Worm (Caenorhabditis elegans) whole organism, L1 larva: ENCODE data around the gene K10C2.2.

Source experiments
- C16A3.4 ChIP-seq: fragments of 150-350 bp; optimal IDR thresholded peaks from 2 replicates; lab custom pipeline; 2014; ENCODE audit warnings: missing biosample characterization, missing genetic modification characterization
- Y116A8C.19 ChIP-seq: sonication (generic microtip); optimal IDR thresholded peaks from 2 replicates; lab custom pipeline; 2016; ENCODE audit warnings: missing compliant biosample characterization, missing genetic modification characterization, borderline replicate concordance
- alr-1 ChIP-seq: fragments of 200-800 bp; sonication (Bioruptor generic); optimal IDR thresholded peaks from 2 replicates; lab custom pipeline; 2018; ENCODE audit warnings: borderline replicate concordance, mild to moderate bottlenecking, missing genetic modification characterization, missing compliant biosample characterization
- ceh-63 ChIP-seq: fragments of 200-800 bp; sonication (Bioruptor generic); optimal IDR thresholded peaks from 2 replicates; lab custom pipeline; 2018; ENCODE audit warnings: mild to moderate bottlenecking, missing genetic modification characterization, missing compliant biosample characterization
- ceh-88 ChIP-seq: fragments of 200-800 bp; sonication (Bioruptor generic); IDR thresholded peaks from 2 replicates; pipeline ENCODE4 v1.3.6; 2022; ENCODE audit warnings: missing genetic modification characterization, missing compliant biosample characterization
- dsc-1 ChIP-seq: sonication (generic microtip); optimal IDR thresholded peaks from 2 replicates; lab custom pipeline; 2016; ENCODE audit warnings: mild to moderate bottlenecking, missing genetic modification characterization, missing compliant biosample characterization
- efl-1 ChIP-seq, 4 experiments: fragments of 150-350 bp; optimal IDR thresholded peaks in 3 of 4; peaks in 1 of 4; 1 replicate in 1 of 4; 2 replicates in 3 of 4; lab custom pipeline; 2014; ENCODE audit warnings: missing biosample characterization in 2 of 4, missing genetic modification characterization in 2 of 4, missing genetic modification reagents in 2 of 4
- egl-13 ChIP-seq: sonication (generic microtip); optimal IDR thresholded peaks from 2 replicates; lab custom pipeline; 2016; ENCODE audit warnings: missing genotype, missing genetic modification reagents, missing genetic modification characterization, missing compliant biosample characterization
- egl-27 ChIP-seq, 2 experiments: fragments of 150-350 bp in 1 of 2; sonication (generic microtip); optimal IDR thresholded peaks; 3 replicates each; lab custom pipeline; 2017 to 2018; ENCODE audit warnings: missing biosample characterization in 2 of 2, missing genetic modification characterization in 2 of 2, missing genetic modification reagents in 2 of 2
- elt-2 ChIP-seq: sonication (generic microtip); optimal IDR thresholded peaks from 2 replicates; lab custom pipeline; 2016; ENCODE audit warnings: missing genetic modification characterization, mild to moderate bottlenecking, inconsistent platforms, missing compliant biosample characterization, missing genetic modification reagents
- ets-5 ChIP-seq: fragments of 200-800 bp; sonication (Bioruptor generic); IDR thresholded peaks from 2 replicates; pipeline ENCODE4 v1.3.6; 2022; ENCODE audit warnings: missing genetic modification characterization, missing compliant biosample characterization
- fkh-10 ChIP-seq: sonication (generic microtip); optimal IDR thresholded peaks from 2 replicates; lab custom pipeline; 2017; ENCODE audit warnings: missing biosample characterization, missing genetic modification reagents, missing genetic modification characterization
- fkh-8 ChIP-seq: sonication (generic microtip); optimal IDR thresholded peaks from 2 replicates; lab custom pipeline; 2016; ENCODE audit warnings: mild to moderate bottlenecking, missing genetic modification characterization, missing compliant biosample characterization
- lin-14 ChIP-seq: fragments of 200-800 bp; sonication (Bioruptor generic); optimal IDR thresholded peaks from 2 replicates; lab custom pipeline; 2018; ENCODE audit warnings: mild to moderate bottlenecking, missing genetic modification characterization, moderate library complexity, missing compliant biosample characterization
- lin-15B ChIP-seq: fragments of 150-350 bp; sonication (generic microtip); optimal IDR thresholded peaks from 3 replicates; lab custom pipeline; 2014; ENCODE audit warnings: missing biosample characterization, missing genetic modification characterization
- lsy-2 ChIP-seq, 2 experiments: fragments of 150-350 bp; optimal IDR thresholded peaks; 2 replicates each; lab custom pipeline; 2014; ENCODE audit warnings: missing biosample characterization in 2 of 2, missing genetic modification characterization in 2 of 2
- mab-9 ChIP-seq: fragments of 200-800 bp; sonication (Bioruptor generic); IDR thresholded peaks from 2 replicates; pipeline ENCODE4 v1.3.6; 2022; ENCODE audit warnings: missing genetic modification reagents, missing genetic modification characterization, missing compliant biosample characterization
- nhr-19 ChIP-seq: fragments of 200-800 bp; sonication (Bioruptor generic); conservative IDR thresholded peaks from 2 replicates; pipeline ENCODE4 v1.3.6; 2022; ENCODE audit warnings: missing genetic modification characterization, missing compliant biosample characterization
- nhr-71 ChIP-seq: sonication (generic microtip); optimal IDR thresholded peaks from 2 replicates; lab custom pipeline; 2016; ENCODE audit warnings: mild to moderate bottlenecking, missing genetic modification characterization, moderate library complexity, missing compliant biosample characterization
- nhr-85 ChIP-seq: sonication (generic microtip); peaks from one replicate; lab custom pipeline; 2016; ENCODE audit warnings: missing genetic modification characterization, inconsistent platforms, missing compliant biosample characterization
- nhr-90 ChIP-seq: sonication (generic microtip); optimal IDR thresholded peaks from 2 replicates; lab custom pipeline; 2016; ENCODE audit warnings: mild to moderate bottlenecking, missing genetic modification characterization, missing compliant biosample characterization; ENCODE audit not compliant: poor library complexity
- pax-3 ChIP-seq: fragments of 200-800 bp; sonication (Bioruptor generic); optimal IDR thresholded peaks from 2 replicates; lab custom pipeline; 2018; ENCODE audit warnings: mild to moderate bottlenecking, missing genetic modification characterization, moderate library complexity, missing compliant biosample characterization
- pqm-1 ChIP-seq: sonication (generic microtip); optimal IDR thresholded peaks from 3 replicates; lab custom pipeline; 2017; ENCODE audit warnings: missing biosample characterization, missing genetic modification characterization
- skn-1 ChIP-seq: fragments of 150-350 bp; optimal IDR thresholded peaks from 2 replicates; lab custom pipeline; 2014; ENCODE audit warnings: missing biosample characterization, missing genetic modification characterization
- snu-23 ChIP-seq: sonication (generic microtip); optimal IDR thresholded peaks from 2 replicates; lab custom pipeline; 2016; ENCODE audit warnings: missing genetic modification characterization, missing compliant biosample characterization
- sptf-1 ChIP-seq: fragments of 150-350 bp; optimal IDR thresholded peaks from 2 replicates; lab custom pipeline; 2014; ENCODE audit warnings: missing biosample characterization, missing genetic modification characterization
- tlp-1 ChIP-seq: fragments of 150-350 bp; optimal IDR thresholded peaks from 2 replicates; lab custom pipeline; 2014; ENCODE audit warnings: missing biosample characterization, missing genetic modification characterization
- unc-130 ChIP-seq: fragments of 150-350 bp; optimal IDR thresholded peaks from 2 replicates; lab custom pipeline; 2017; ENCODE audit warnings: missing biosample characterization, missing genetic modification characterization, inconsistent platforms
- unc-86 ChIP-seq: sonication (generic microtip); optimal IDR thresholded peaks from 2 replicates; lab custom pipeline; 2016; ENCODE audit warnings: missing genetic modification characterization, missing compliant biosample characterization
- xbp-1 ChIP-seq: sonication (generic microtip); optimal IDR thresholded peaks from 2 replicates; lab custom pipeline; 2016; ENCODE audit warnings: missing genetic modification characterization, missing compliant biosample characterization
- ztf-11 ChIP-seq, 2 experiments: sonication (generic microtip); optimal IDR thresholded peaks; 2 replicates each; lab custom pipeline; 2016 to 2017; ENCODE audit warnings: missing genetic modification characterization in 2 of 2, missing biosample characterization in 1 of 2, missing compliant biosample characterization in 1 of 2

Gene K10C2.2

ce11 chrX:6445239-6445638 is 11.7 kb upstream of the K10C2.2 start:
- no peak for TF ChIP-seq alr-1 (tag; lab: Kevin White, UChicago)
- peak; percentile 63 for TF ChIP-seq elt-2 (tag; lab: Kevin White, UChicago)

DNA sequence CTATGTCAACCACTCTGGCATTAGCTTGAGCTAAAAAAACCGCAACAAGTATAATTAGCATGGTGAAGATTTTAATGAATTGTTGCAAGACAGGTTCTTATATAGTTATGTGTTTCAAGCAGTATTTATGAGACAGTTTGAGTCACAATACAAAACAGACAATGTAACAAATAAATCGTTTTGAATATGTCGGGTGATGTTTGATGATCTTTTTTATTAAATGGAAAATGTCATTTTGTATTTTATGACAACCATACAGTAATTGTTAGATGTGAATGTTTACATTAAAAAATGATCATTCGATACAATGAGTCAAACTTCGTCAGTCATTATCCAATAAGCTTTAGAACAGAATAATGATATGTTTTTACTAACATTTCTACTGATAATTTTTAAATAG is 9.8 kb upstream of the K10C2.2 start, which contains the start of gene K10C2.7:
Gene K10C2.7 (minus strand): TSS at position 101 of the 400 bp plus-strand sequence.
- no peak for TF ChIP-seq Y116A8C.19
- no peak for TF ChIP-seq sptf-1
- no peak for TF ChIP-seq alr-1 (tag; lab: Kevin White, UChicago)

- TF ChIP-seq ceh-63 (GFP tag; lab: Kevin White, UChicago) = no peak
- no peak for TF ChIP-seq ets-5 (GFP tag; lab: Robert Waterston, UW)
- TF ChIP-seq skn-1 (tag; lab: Kevin White, UChicago) = no peak
- TF ChIP-seq, all 84 proteins: peak for 0
These were observed 6.9 kb upstream of the K10C2.2 start, which contains the start of gene K10C2.14 for ce11 chrX:6440464-6440863. K10C2.14 (minus strand) TSS chrX:6440564.

DNA sequence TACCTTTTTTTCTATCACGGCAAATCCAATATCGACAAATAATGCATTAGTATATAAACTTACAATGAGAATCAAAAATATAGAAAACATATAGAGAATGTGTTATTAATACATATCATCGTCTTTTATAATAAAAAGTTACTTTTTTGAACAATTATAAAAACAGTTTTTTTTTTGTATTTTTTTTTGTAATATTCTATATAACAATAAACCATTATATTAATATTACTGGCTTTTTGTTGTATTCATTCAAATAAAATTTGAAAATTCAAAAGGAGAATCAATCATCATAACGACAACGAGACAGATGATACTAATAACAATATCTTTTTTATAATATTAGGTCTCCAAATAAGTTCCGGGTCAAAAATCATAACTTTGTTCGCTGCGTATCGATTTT is 4.0 kb upstream of the K10C2.2 start, which contains the start of gene K10C2.8:
Gene K10C2.8 (minus strand): TSS at position 101 of the 400 bp plus-strand sequence.
- no peak for TF ChIP-seq mab-9
- no peak for TF ChIP-seq unc-130 (tag; lab: Kevin White, UChicago)
- TF ChIP-seq tlp-1 (tag; lab: Kevin White, UChicago) = no peak
- TF ChIP-seq nhr-85 = no peak
- no peak for TF ChIP-seq lin-14
- TF ChIP-seq unc-86 (tag; lab: Kevin White, UChicago) = no peak
- no peak for TF ChIP-seq fkh-10 (GFP tag; lab: Kevin White, UChicago)

DNA sequence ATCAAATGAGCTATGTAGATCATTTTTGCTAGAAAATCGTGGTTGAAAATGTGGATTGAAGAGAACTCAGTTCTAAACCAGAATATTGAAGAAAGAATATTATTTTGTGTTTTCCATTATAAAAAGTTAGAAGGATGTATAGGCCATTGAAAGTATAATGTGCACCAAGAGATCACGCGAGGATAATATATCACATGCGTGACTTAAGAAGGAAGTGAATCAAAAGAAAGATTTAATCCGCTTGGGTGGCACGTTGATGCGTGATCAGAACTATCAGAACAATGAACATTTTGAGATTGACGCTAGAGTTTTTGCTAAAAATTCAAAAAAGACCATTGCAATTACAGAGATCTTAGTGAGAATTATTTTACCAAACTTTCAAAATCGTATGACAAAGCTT is 2.2 kb upstream of the K10C2.2 start:
- TF ChIP-seq fkh-8 (peak; percentile 66), egl-13 (tag; lab: Kevin White, UChicago) (peak; percentile 11), nhr-71 (tag; lab: Kevin White, UChicago) (peak; percentile 11), pax-3 (peak; percentile 27), dsc-1 (tag; lab: Kevin White, UChicago) (peak; percentile 77), xbp-1 (tag; lab: Kevin White, UChicago) (no peak), ztf-11 (tag; optimal IDR thresholded peaks at IDR 0.05; lab: Kevin White, UChicago) (no peak)

DNA sequence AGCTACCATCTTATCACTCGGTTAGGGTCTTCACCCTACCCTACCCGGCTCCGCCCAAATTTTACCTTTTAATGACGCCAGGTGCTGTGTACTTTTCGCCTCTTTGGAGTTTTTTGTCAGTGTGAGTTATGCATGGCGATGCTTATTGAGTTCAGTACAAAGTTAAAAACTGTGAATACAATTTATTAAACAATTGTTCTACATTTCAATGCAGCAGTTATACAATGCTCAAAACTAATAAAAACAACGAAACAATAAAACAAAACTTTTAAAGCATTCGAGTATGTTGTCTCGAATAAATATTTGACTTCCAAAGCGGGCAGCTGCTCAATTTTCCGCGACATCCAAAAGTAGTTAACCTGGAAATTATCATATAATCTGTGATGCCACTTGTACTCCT is 3.1 kb downstream of the K10C2.2 start, which contains the start of gene ctsa-2:
Gene ctsa-2 (minus strand): TSS at position 101 of the 400 bp plus-strand sequence.
- no peak for TF ChIP-seq alr-1 (tag; lab: Kevin White, UChicago)
- TF ChIP-seq efl-1 (optimal IDR thresholded peaks at IDR 0.05; lab: Kevin White, UChicago) = no peak
- TF ChIP-seq efl-1 (GFP tag; optimal IDR thresholded peaks at IDR 0.05 in 1 of 2; lab: Kevin White, UChicago) = peak in 1 of 2 experiments; percentile 38
- TF ChIP-seq, all 84 proteins: peak for 1

ce11 chrX:6429552-6429951 is 4.0 kb downstream of the K10C2.2 start:
- TF ChIP-seq elt-2 (tag; lab: Kevin White, UChicago) (peak; percentile 88), egl-27 (tag; optimal IDR thresholded peaks at IDR 0.05; lab: Kevin White, UChicago) (no peak)

- TF ChIP-seq nhr-85 (no peak), lin-15B (tag; lab: Kevin White, UChicago) (no peak), lin-14 (peak; percentile 5), pqm-1 (tag; lab: Kevin White, UChicago) (peak; percentile 22), unc-86 (tag; lab: Kevin White, UChicago) (no peak), nhr-90 (peak; percentile 1), C16A3.4 (tag; lab: Kevin White, UChicago) (no peak), unc-130 (tag; lab: Kevin White, UChicago) (no peak), nhr-19 (no peak), snu-23 (GFP tag; lab: Kevin White, UChicago) (no peak), lsy-2 (tag; optimal IDR thresholded peaks at IDR 0.05; lab: Kevin White, UChicago) (peak in 1 of 2 experiments; percentile 22), elt-2 (tag; lab: Kevin White, UChicago) (peak; percentile 91), ceh-88 (no peak)
These were observed 6.4 kb downstream of the K10C2.2 start for ce11 chrX:6427147-6427546.
